Fruit fly (Drosophila melanogaster) Kc167 (cell line): Measurements from ENCODE around the gene CG42327.

Experiments
- h ChIP-seq: fragments of >200 bp; optimal IDR thresholded peaks from 3 replicates; lab custom pipeline; 2018; ENCODE audit warnings: missing external identifiers
- insv ChIP-seq: fragments of >200 bp; optimal IDR thresholded peaks from 3 replicates; lab custom pipeline; 2018; ENCODE audit warnings: missing external identifiers
- psq ChIP-seq: fragments of >200 bp; optimal IDR thresholded peaks from 2 replicates; lab custom pipeline; 2017; ENCODE audit warnings: missing external identifiers
- ttk ChIP-seq: sonication (Bioruptor generic); optimal IDR thresholded peaks from 2 replicates; lab custom pipeline; 2017; ENCODE audit warnings: missing external identifiers

DNA sequence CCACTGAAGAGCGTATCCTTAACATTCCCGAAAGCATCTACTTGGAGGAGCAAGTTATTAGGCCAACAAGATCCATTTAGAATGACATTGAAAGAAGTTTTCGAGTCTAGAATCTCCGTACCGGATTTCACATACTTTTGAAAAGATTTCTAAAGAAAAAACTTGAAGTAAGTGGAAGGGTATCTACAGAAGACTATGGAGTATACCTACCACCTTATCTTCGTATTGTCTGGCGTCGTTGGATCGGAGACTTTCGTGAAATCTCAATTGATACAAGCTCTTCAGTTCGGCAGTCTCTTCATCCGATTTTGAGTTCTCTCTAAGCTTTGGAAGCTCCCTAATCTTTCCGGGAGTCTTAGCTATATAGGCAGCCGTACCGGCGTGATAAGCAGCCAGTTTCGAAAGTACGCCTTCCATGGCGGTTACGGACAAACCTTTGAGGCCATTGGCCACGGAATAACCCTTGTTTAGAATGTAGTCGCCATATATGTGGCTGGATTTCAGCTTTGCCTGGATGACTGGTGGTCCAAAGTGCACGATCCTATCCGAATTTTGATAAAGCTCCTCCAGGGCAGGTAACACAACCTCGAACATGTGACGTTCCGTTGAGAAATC is 35.0 kb downstream of the CG42327 start:
- no peak for TF ChIP-seq ttk (lab: Kevin White, UChicago)
- no peak for TF ChIP-seq psq (lab: Kevin White, UChicago)
- no peak for TF ChIP-seq insv (lab: Kevin White, UChicago)
- TF ChIP-seq h (lab: Kevin White, UChicago) = no peak
